Fruit fly (Drosophila melanogaster): ENCODE data around the gene neur.
A peak's percentile ranks its signal among the peaks of the same experiment; 100 is the strongest.

The neur gene

dm6 chr3R:9013765-9014380 is 25.4 kb downstream of the neur start (continued):
- no peak for TF ChIP-seq CG8632 (GFP tag; optimal IDR thresholded peaks at IDR 0.05)
- no peak for TF ChIP-seq CG32006 (GFP tag; optimal IDR thresholded peaks at IDR 0.05)
- peak; percentile 34 for TF ChIP-seq CG11902 (GFP tag; optimal IDR thresholded peaks at IDR 0.05)
- peak; percentile 99 for TF ChIP-seq vri (GFP tag; optimal IDR thresholded peaks at IDR 0.05)
- TF ChIP-seq CG6854 (GFP tag; optimal IDR thresholded peaks at IDR 0.05): no peak
- peak; percentile 55 for TF ChIP-seq cyc (GFP tag; optimal IDR thresholded peaks at IDR 0.05)
- no peak for TF ChIP-seq CG7368 (GFP tag; optimal IDR thresholded peaks at IDR 0.05)
- TF ChIP-seq Sox14 (GFP tag; optimal IDR thresholded peaks at IDR 0.05): peak; percentile 65
- TF ChIP-seq Gug (GFP tag; IDR thresholded peaks at IDR 0.05): 0 out of 2 replicates have a peak, but pooled peaks have one; percentile 16
- peak; percentile 54 for TF ChIP-seq Lpt (GFP tag; optimal IDR thresholded peaks at IDR 0.05)
- TF ChIP-seq Hr38 (GFP tag; optimal IDR thresholded peaks at IDR 0.05): no peak
- TF ChIP-seq acj6 (GFP tag; optimal IDR thresholded peaks at IDR 0.05): peak; percentile 64
- no peak for TF ChIP-seq CG4318 (GFP tag; optimal IDR thresholded peaks at IDR 0.05)
- no peak for TF ChIP-seq CG9139 (GFP tag; optimal IDR thresholded peaks at IDR 0.05)
- TF ChIP-seq CG3919 (GFP tag; optimal IDR thresholded peaks at IDR 0.05): no peak
- TF ChIP-seq eg (GFP tag; IDR thresholded peaks at IDR 0.05): peak; percentile 60
- TF ChIP-seq net (GFP tag; optimal IDR thresholded peaks at IDR 0.05): no peak
- no peak for TF ChIP-seq CG8319 (GFP tag; optimal IDR thresholded peaks at IDR 0.05)
- no peak for TF ChIP-seq CG6808 (GFP tag; optimal IDR thresholded peaks at IDR 0.05)
- TF ChIP-seq CG6276 (GFP tag; optimal IDR thresholded peaks at IDR 0.05): no peak
- peak; percentile 74 for TF ChIP-seq esn (GFP tag; optimal IDR thresholded peaks at IDR 0.05)
- no peak; the same call in 1 of the 2 replicates for TF ChIP-seq CG15336 (GFP tag; IDR thresholded peaks at IDR 0.05)
- TF ChIP-seq fkh (GFP tag; optimal IDR thresholded peaks at IDR 0.05): peak; percentile 68

- TF ChIP-seq vri (GFP tag; optimal IDR thresholded peaks at IDR 0.05): no peak
- no peak for TF ChIP-seq CG11902 (GFP tag; optimal IDR thresholded peaks at IDR 0.05)
Observed at dm6 chr3R:9011708-9012107, 27.6 kb downstream of the neur start.

dm6 chr3R:9010695-9011094 is 28.6 kb downstream of the neur start:
- TF ChIP-seq svp (GFP tag) (no peak), CG15336 (GFP tag; IDR thresholded peaks at IDR 0.05) (0 out of 2 replicates have a peak, but pooled peaks have one; percentile 13)

- TF ChIP-seq Sox15 (GFP tag; optimal IDR thresholded peaks at IDR 0.05) (no peak), CG1621 (tag; optimal IDR thresholded peaks at IDR 0.05) (peak; percentile 67), CG11762 (GFP tag; optimal IDR thresholded peaks at IDR 0.05; ENCODE audit: insufficient read depth) (no peak), spab (GFP tag; optimal IDR thresholded peaks at IDR 0.05) (no peak), CG8119 (GFP tag; IDR thresholded peaks at IDR 0.05) (no peak), Sox14 (GFP tag; optimal IDR thresholded peaks at IDR 0.05) (peak; percentile 47), CG8319 (GFP tag; optimal IDR thresholded peaks at IDR 0.05) (no peak), Eip75B (GFP tag; optimal IDR thresholded peaks at IDR 0.05) (no peak), topi (GFP tag; optimal IDR thresholded peaks at IDR 0.05) (no peak), Hr38 (GFP tag; optimal IDR thresholded peaks at IDR 0.05) (no peak), pdm3 (GFP tag; optimal IDR thresholded peaks at IDR 0.05) (no peak), CG11902 (GFP tag; optimal IDR thresholded peaks at IDR 0.05) (no peak), fd59A (GFP tag; optimal IDR thresholded peaks at IDR 0.05) (no peak), Hr39 (GFP tag; optimal IDR thresholded peaks at IDR 0.05) (no peak), CG6792 (GFP tag; optimal IDR thresholded peaks at IDR 0.05) (no peak), Blimp-1 (GFP tag; optimal IDR thresholded peaks at IDR 0.05) (no peak), esn (GFP tag; optimal IDR thresholded peaks at IDR 0.05) (no peak), achi (GFP tag; optimal IDR thresholded peaks at IDR 0.05) (no peak), Ets21C (GFP tag; optimal IDR thresholded peaks at IDR 0.05) (no peak), CG6808 (GFP tag; optimal IDR thresholded peaks at IDR 0.05) (no peak), fkh (GFP tag; optimal IDR thresholded peaks at IDR 0.05) (peak; percentile 39), CG3032 (tag; optimal IDR thresholded peaks at IDR 0.05) (peak; percentile 16), CG3919 (GFP tag; optimal IDR thresholded peaks at IDR 0.05) (no peak), OdsH (GFP tag; optimal IDR thresholded peaks at IDR 0.05) (no peak), CG7368 (GFP tag; optimal IDR thresholded peaks at IDR 0.05) (no peak), CG10631 (GFP tag; optimal IDR thresholded peaks at IDR 0.05) (no peak), CG6163 (GFP tag; IDR thresholded peaks at IDR 0.05) (0 out of 3 replicates have a peak, but pooled peaks have one; percentile 23), lz (GFP tag; optimal IDR thresholded peaks at IDR 0.05) (no peak), CG6854 (GFP tag; optimal IDR thresholded peaks at IDR 0.05) (no peak), CG16779 (tag; optimal IDR thresholded peaks at IDR 0.05) (no peak), CG10669 (GFP tag; optimal IDR thresholded peaks at IDR 0.05) (no peak)
Observed at dm6 chr3R:9008202-9008601, 31.1 kb downstream of the neur start, which contains the start of gene CG11983. TSS of gene CG11983 (plus strand) at chr3R:9008321.
